Worm (Caenorhabditis elegans): ENCODE measurements around the gene mbf-1.

ce11 chrIV:11459684-11460083 lies 20.5 kb downstream of the mbf-1 start, which contains the start of gene npr-3:
- no peak for TF ChIP-seq him-1 (tag; optimal IDR thresholded peaks at IDR 0.05)
- no peak for TF ChIP-seq dao-5 (tag; optimal IDR thresholded peaks at IDR 0.05)
- no peak for TF ChIP-seq W03F9.2 (tag; optimal IDR thresholded peaks at IDR 0.05)
